Fruit fly (Drosophila melanogaster) whole organism, prepupa: ENCODE measurements around the gene CG14416.

Source experiments
- CG10631 ChIP-seq: fragments of 200-800 bp; sonication (Bioruptor generic); optimal IDR thresholded peaks from 2 replicates; lab custom pipeline; 2016; ENCODE audit warnings: missing biosample characterization, missing genetic modification characterization
- CG10669 ChIP-seq: fragments of 200-800 bp; sonication (Bioruptor generic); optimal IDR thresholded peaks from 3 replicates; lab custom pipeline; 2018; ENCODE audit warnings: missing biosample characterization, mild to moderate bottlenecking, missing genetic modification characterization, moderate library complexity
- CG11762 ChIP-seq: fragments of 200-800 bp; sonication (Bioruptor generic); optimal IDR thresholded peaks from 3 replicates; lab custom pipeline; 2016; ENCODE audit warnings: missing biosample characterization, missing genetic modification characterization; ENCODE audit not compliant: insufficient read depth
- CG11902 ChIP-seq: fragments of 200-800 bp; sonication (Bioruptor generic); optimal IDR thresholded peaks from 3 replicates; lab custom pipeline; 2016; ENCODE audit warnings: missing biosample characterization, missing genetic modification characterization
- CG16779 ChIP-seq: fragments of 200-800 bp; sonication (Bioruptor generic); optimal IDR thresholded peaks from 3 replicates; lab custom pipeline; 2017; ENCODE audit warnings: missing biosample characterization, mild to moderate bottlenecking, missing genetic modification characterization
- CG3032 ChIP-seq: fragments of 200-800 bp; optimal IDR thresholded peaks from 2 replicates; lab custom pipeline; 2019; ENCODE audit warnings: missing biosample characterization, mild to moderate bottlenecking, missing genetic modification characterization, moderate library complexity
- CG31627 ChIP-seq: fragments of 200-800 bp; sonication (Bioruptor generic); optimal IDR thresholded peaks from 3 replicates; lab custom pipeline; 2016; ENCODE audit warnings: missing biosample characterization, missing genetic modification characterization
- CG32006 ChIP-seq: fragments of 200-800 bp; sonication (Bioruptor generic); optimal IDR thresholded peaks from 3 replicates; lab custom pipeline; 2017; ENCODE audit warnings: missing biosample characterization, mild to moderate bottlenecking, missing genetic modification characterization
- CG34406 ChIP-seq: fragments of 200-800 bp; sonication (Bioruptor generic); optimal IDR thresholded peaks from 3 replicates; lab custom pipeline; 2016; ENCODE audit warnings: missing biosample characterization, missing genetic modification characterization
- CG3919 ChIP-seq: fragments of 200-800 bp; sonication (Bioruptor generic); optimal IDR thresholded peaks from 3 replicates; lab custom pipeline; 2016; ENCODE audit warnings: missing biosample characterization, missing genetic modification characterization
- CG4318 ChIP-seq: fragments of 200-800 bp; sonication (Bioruptor generic); optimal IDR thresholded peaks from 3 replicates; lab custom pipeline; 2017; ENCODE audit warnings: missing biosample characterization, mild to moderate bottlenecking, missing genetic modification characterization
- CG6276 ChIP-seq: fragments of 200-800 bp; sonication (Bioruptor generic); optimal IDR thresholded peaks from 2 replicates; lab custom pipeline; 2017; ENCODE audit warnings: missing biosample characterization, mild to moderate bottlenecking, missing genetic modification characterization
- CG6792 ChIP-seq: fragments of 200-800 bp; sonication (Bioruptor generic); optimal IDR thresholded peaks from 3 replicates; lab custom pipeline; 2016; ENCODE audit warnings: missing biosample characterization, missing genetic modification characterization
- CG6808 ChIP-seq: fragments of 200-800 bp; sonication (Bioruptor generic); optimal IDR thresholded peaks from 3 replicates; lab custom pipeline; 2017; ENCODE audit warnings: missing biosample characterization, missing genetic modification characterization, mild to moderate bottlenecking, moderate library complexity, missing genetic modification reagents
- CG6854 ChIP-seq: fragments of 200-800 bp; sonication (Bioruptor generic); optimal IDR thresholded peaks from 2 replicates; lab custom pipeline; 2017; ENCODE audit warnings: missing biosample characterization, mild to moderate bottlenecking, missing genetic modification characterization
- CG7368 ChIP-seq: fragments of 200-800 bp; sonication (Bioruptor generic); optimal IDR thresholded peaks from 3 replicates; lab custom pipeline; 2016; ENCODE audit warnings: missing biosample characterization, missing genetic modification characterization
- CG8319 ChIP-seq: fragments of 200-800 bp; sonication (Bioruptor generic); optimal IDR thresholded peaks from 3 replicates; lab custom pipeline; 2016; ENCODE audit warnings: missing biosample characterization, missing genetic modification characterization
- CG8632 ChIP-seq: fragments of 200-800 bp; sonication (Bioruptor generic); optimal IDR thresholded peaks from 3 replicates; lab custom pipeline; 2016; ENCODE audit warnings: missing biosample characterization, missing genetic modification characterization
- CG9139 ChIP-seq: fragments of 200-800 bp; sonication (Bioruptor generic); optimal IDR thresholded peaks from 3 replicates; lab custom pipeline; 2017; ENCODE audit warnings: missing biosample characterization, mild to moderate bottlenecking, missing genetic modification characterization
- Eip75B ChIP-seq: fragments of 200-800 bp; sonication (Bioruptor generic); optimal IDR thresholded peaks from 3 replicates; lab custom pipeline; 2016; ENCODE audit warnings: missing biosample characterization, missing genetic modification characterization
- Eip78C ChIP-seq: fragments of 200-800 bp; sonication (Bioruptor generic); peaks from one replicate; lab custom pipeline; 2016; ENCODE audit warnings: missing biosample characterization, missing genetic modification characterization
- Eip93F ChIP-seq: fragments of 200-800 bp; sonication (Bioruptor generic); optimal IDR thresholded peaks from 2 replicates; lab custom pipeline; 2016; ENCODE audit warnings: missing biosample characterization, mild to moderate bottlenecking, missing genetic modification characterization
- Ets21C ChIP-seq: fragments of 200-800 bp; sonication (Bioruptor generic); optimal IDR thresholded peaks from 3 replicates; lab custom pipeline; 2016; ENCODE audit warnings: missing biosample characterization, missing genetic modification characterization
- Ets96B ChIP-seq: fragments of 200-800 bp; optimal IDR thresholded peaks from 2 replicates; lab custom pipeline; 2019; ENCODE audit warnings: missing biosample characterization, mild to moderate bottlenecking, missing genetic modification characterization, moderate library complexity
- Hr38 ChIP-seq: sonication (Bioruptor generic); optimal IDR thresholded peaks from 2 replicates; lab custom pipeline; 2016; ENCODE audit warnings: missing biosample characterization, missing genetic modification characterization
- Hr39 ChIP-seq: fragments of 200-800 bp; sonication (Bioruptor generic); optimal IDR thresholded peaks from 2 replicates; lab custom pipeline; 2016; ENCODE audit warnings: missing biosample characterization, missing genetic modification characterization
- Hr4 ChIP-seq: fragments of 200-800 bp; sonication (Bioruptor generic); optimal IDR thresholded peaks from 3 replicates; lab custom pipeline; 2016; ENCODE audit warnings: missing biosample characterization, missing genetic modification characterization
- Lpt ChIP-seq: fragments of 200-800 bp; sonication (Bioruptor generic); optimal IDR thresholded peaks from 3 replicates; lab custom pipeline; 2016; ENCODE audit warnings: missing biosample characterization, missing genetic modification characterization
- Met ChIP-seq: fragments of 200-800 bp; sonication (Bioruptor generic); optimal IDR thresholded peaks from 3 replicates; lab custom pipeline; 2016; ENCODE audit warnings: missing biosample characterization, missing genetic modification characterization
- OdsH ChIP-seq: fragments of 200-800 bp; sonication (Bioruptor generic); optimal IDR thresholded peaks from 3 replicates; lab custom pipeline; 2016; ENCODE audit warnings: missing biosample characterization, missing genetic modification characterization
- Smox ChIP-seq: fragments of 200-800 bp; sonication (Bioruptor generic); optimal IDR thresholded peaks from 3 replicates; lab custom pipeline; 2016; ENCODE audit warnings: missing biosample characterization, missing genetic modification characterization
- Sox102F ChIP-seq: fragments of 200-800 bp; sonication (Bioruptor generic); optimal IDR thresholded peaks from 2 replicates; lab custom pipeline; 2016; ENCODE audit warnings: missing biosample characterization, mild to moderate bottlenecking, missing genetic modification characterization
- Sox14 ChIP-seq: fragments of 200-800 bp; sonication (Bioruptor generic); optimal IDR thresholded peaks from 3 replicates; lab custom pipeline; 2016; ENCODE audit warnings: missing biosample characterization, missing genetic modification characterization
- achi ChIP-seq: fragments of 200-800 bp; sonication (Bioruptor generic); optimal IDR thresholded peaks from 3 replicates; lab custom pipeline; 2016; ENCODE audit warnings: missing biosample characterization, missing genetic modification characterization
- acj6 ChIP-seq: fragments of 200-800 bp; sonication (Bioruptor generic); optimal IDR thresholded peaks from 3 replicates; lab custom pipeline; 2016; ENCODE audit warnings: missing biosample characterization, missing genetic modification characterization
- cyc ChIP-seq: fragments of 200-800 bp; sonication (Bioruptor generic); optimal IDR thresholded peaks from 3 replicates; lab custom pipeline; 2016; ENCODE audit warnings: missing biosample characterization, missing genetic modification characterization
- dac ChIP-seq: fragments of 200-800 bp; sonication (Bioruptor generic); optimal IDR thresholded peaks from 2 replicates; lab custom pipeline; 2017; ENCODE audit warnings: missing biosample characterization, mild to moderate bottlenecking, missing genetic modification characterization
- dsx ChIP-seq: fragments of 200-800 bp; optimal IDR thresholded peaks from 3 replicates; lab custom pipeline; 2019; ENCODE audit warnings: missing biosample characterization, mild to moderate bottlenecking, missing genetic modification characterization, moderate library complexity; ENCODE audit not compliant: poor library complexity, severe bottlenecking
- eg ChIP-seq: fragments of 200-800 bp; sonication (Bioruptor generic); IDR thresholded peaks from 3 replicates; pipeline ENCODE4 v1.3.6; 2022; ENCODE audit warnings: missing biosample characterization, missing genetic modification characterization
- esn ChIP-seq: fragments of 200-800 bp; sonication (Bioruptor generic); optimal IDR thresholded peaks from 2 replicates; lab custom pipeline; 2016; ENCODE audit warnings: missing biosample characterization, mild to moderate bottlenecking, missing genetic modification characterization, moderate library complexity
- fd59A ChIP-seq: fragments of 200-800 bp; sonication (Bioruptor generic); optimal IDR thresholded peaks from 2 replicates; lab custom pipeline; 2017; ENCODE audit warnings: missing biosample characterization, mild to moderate bottlenecking, missing genetic modification characterization, missing genetic modification reagents
- fd85E ChIP-seq: fragments of 200-800 bp; sonication (Bioruptor generic); optimal IDR thresholded peaks from 3 replicates; lab custom pipeline; 2016; ENCODE audit warnings: missing biosample characterization, missing genetic modification characterization
- fkh ChIP-seq: fragments of 200-800 bp; sonication (Bioruptor generic); optimal IDR thresholded peaks from 3 replicates; lab custom pipeline; 2017; ENCODE audit warnings: missing biosample characterization, mild to moderate bottlenecking, missing genetic modification characterization, moderate library complexity
- lz ChIP-seq: fragments of 200-800 bp; sonication (Bioruptor generic); optimal IDR thresholded peaks from 3 replicates; lab custom pipeline; 2016; ENCODE audit warnings: missing biosample characterization, missing genetic modification characterization
- net ChIP-seq: fragments of 200-800 bp; sonication (Bioruptor generic); optimal IDR thresholded peaks from 3 replicates; lab custom pipeline; 2016; ENCODE audit warnings: missing biosample characterization, missing genetic modification characterization
- pdm3 ChIP-seq: fragments of 200-800 bp; sonication (Bioruptor generic); optimal IDR thresholded peaks from 3 replicates; lab custom pipeline; 2016; ENCODE audit warnings: missing biosample characterization, missing genetic modification characterization
- salr ChIP-seq, 2 experiments: fragments of 200-800 bp; sonication (Bioruptor generic); optimal IDR thresholded peaks; 3 replicates each; lab custom pipeline; 2016 to 2018; ENCODE audit warnings: missing biosample characterization in 2 of 2, missing genetic modification characterization in 2 of 2, mild to moderate bottlenecking in 1 of 2
- spab ChIP-seq: fragments of 200-800 bp; sonication (Bioruptor generic); optimal IDR thresholded peaks from 2 replicates; lab custom pipeline; 2017; ENCODE audit warnings: missing biosample characterization, mild to moderate bottlenecking, missing genetic modification characterization, missing genetic modification reagents
- ss ChIP-seq, 2 experiments: fragments of 200-800 bp; sonication (Bioruptor generic); optimal IDR thresholded peaks; 2 replicates in 1 of 2; 3 replicates in 1 of 2; lab custom pipeline; 2017 to 2018; ENCODE audit warnings: mild to moderate bottlenecking in 2 of 2, missing biosample characterization in 2 of 2, missing genetic modification characterization in 2 of 2, moderate library complexity in 1 of 2
- svp ChIP-seq: fragments of 200-800 bp; sonication (Bioruptor generic); peaks from one replicate; lab custom pipeline; 2016; ENCODE audit warnings: missing biosample characterization, missing genetic modification characterization
- topi ChIP-seq: fragments of 200-800 bp; sonication (Bioruptor generic); optimal IDR thresholded peaks from 3 replicates; lab custom pipeline; 2016; ENCODE audit warnings: missing biosample characterization, missing genetic modification characterization
- vri ChIP-seq: fragments of 200-800 bp; sonication (Bioruptor generic); optimal IDR thresholded peaks from 3 replicates; lab custom pipeline; 2016; ENCODE audit warnings: missing biosample characterization, mild to moderate bottlenecking, missing genetic modification characterization

The CG14416 gene

dm6 chrX:2907105-2907694 lies 34.5 kb upstream of the CG14416 start:
- no peak for TF ChIP-seq CG3032
- no peak for TF ChIP-seq Eip75B
- no peak for TF ChIP-seq fd59A (GFP tag; lab: Kevin White, UChicago)
- no peak for TF ChIP-seq fkh (GFP tag; lab: Kevin White, UChicago)
- peak; percentile 14 for TF ChIP-seq Ets96B
- TF ChIP-seq spab (GFP tag; lab: Kevin White, UChicago), result no peak
- TF ChIP-seq dsx (GFP tag; lab: Kevin White, UChicago), result no peak
- TF ChIP-seq cyc (GFP tag; lab: Kevin White, UChicago), result peak; percentile 45
- TF ChIP-seq fd85E (GFP tag; lab: Kevin White, UChicago), result no peak
- peak; percentile 15 for TF ChIP-seq CG10631 (GFP tag; lab: Kevin White, UChicago)
- TF ChIP-seq CG32006 (GFP tag; lab: Kevin White, UChicago), result peak; percentile 10
- TF ChIP-seq Hr4 (GFP tag; lab: Kevin White, UChicago), result no peak
- peak; percentile 0 for TF ChIP-seq Sox102F (GFP tag; lab: Kevin White, UChicago)
- TF ChIP-seq CG6808 (GFP tag; lab: Kevin White, UChicago), result no peak
- no peak for TF ChIP-seq acj6 (GFP tag; lab: Kevin White, UChicago)
- peak; percentile 36 for TF ChIP-seq esn (GFP tag; lab: Kevin White, UChicago)
- TF ChIP-seq CG7368 (GFP tag; lab: Kevin White, UChicago), result no peak
- TF ChIP-seq Lpt (GFP tag; lab: Kevin White, UChicago), result no peak
- TF ChIP-seq salr (GFP tag; optimal IDR thresholded peaks at IDR 0.05; lab: Kevin White, UChicago), result no peak
- peak; percentile 75 for TF ChIP-seq Eip78C
- peak; percentile 33 for TF ChIP-seq lz (GFP tag; lab: Kevin White, UChicago)
- peak; percentile 20 for TF ChIP-seq Ets21C
- peak; percentile 49 for TF ChIP-seq topi
- peak; percentile 26 for TF ChIP-seq Smox (GFP tag; lab: Kevin White, UChicago)
- no peak for TF ChIP-seq dac (GFP tag; lab: Kevin White, UChicago)
- TF ChIP-seq CG3919 (GFP tag; lab: Kevin White, UChicago), result peak; percentile 31
- TF ChIP-seq OdsH (GFP tag; lab: Kevin White, UChicago), result peak; percentile 24
- TF ChIP-seq Hr39 (GFP tag; lab: Kevin White, UChicago), result peak; percentile 55
- no peak for TF ChIP-seq CG16779 (tag; lab: Kevin White, UChicago)
- no peak for TF ChIP-seq CG11902 (GFP tag; lab: Kevin White, UChicago)
- TF ChIP-seq CG6792 (GFP tag; lab: Kevin White, UChicago), result peak; percentile 10
- TF ChIP-seq vri (GFP tag; lab: Kevin White, UChicago), result no peak
- peak; percentile 9 for TF ChIP-seq Sox14 (GFP tag; lab: Kevin White, UChicago)
- no peak for TF ChIP-seq CG4318 (GFP tag; lab: Kevin White, UChicago)
- TF ChIP-seq Eip93F (GFP tag; lab: Kevin White, UChicago), result no peak
- no peak for TF ChIP-seq CG8632 (GFP tag; lab: Kevin White, UChicago)
- TF ChIP-seq CG9139, result no peak
- peak; percentile 3 for TF ChIP-seq achi (GFP tag; lab: Kevin White, UChicago)
- peak; percentile 49 for TF ChIP-seq CG31627 (GFP tag; lab: Kevin White, UChicago)
- no peak for TF ChIP-seq Hr38 (GFP tag; lab: Kevin White, UChicago)
- TF ChIP-seq CG6854 (GFP tag; lab: Kevin White, UChicago), result no peak
- TF ChIP-seq ss (GFP tag; optimal IDR thresholded peaks at IDR 0.05; lab: Kevin White, UChicago), result no peak
- no peak for TF ChIP-seq CG6276
- TF ChIP-seq net (GFP tag; lab: Kevin White, UChicago), result no peak
- no peak for TF ChIP-seq CG8319
- peak; percentile 43 for TF ChIP-seq Met
- peak; percentile 74 for TF ChIP-seq svp
- TF ChIP-seq pdm3 (GFP tag; lab: Kevin White, UChicago), result peak; percentile 36
- TF ChIP-seq CG34406, result no peak
- TF ChIP-seq CG11762 (GFP tag; lab: Kevin White, UChicago), result no peak
- TF ChIP-seq CG10669 (GFP tag; lab: Kevin White, UChicago), result peak; percentile 21
- peak; percentile 24; the same call in 1 of the 3 replicates for TF ChIP-seq eg (GFP tag; lab: Robert Waterston, UW)
